Worm (Caenorhabditis elegans) whole organism, L4/young adult: ENCODE data around the gene madf-3.

Experiments used
- W03F9.2 ChIP-seq: fragments of 150-350 bp; optimal IDR thresholded peaks from 2 replicates; lab custom pipeline; 2014; ENCODE audit warnings: missing biosample characterization, missing genetic modification characterization
- dao-5 ChIP-seq: sonication (generic microtip); optimal IDR thresholded peaks from 2 replicates; lab custom pipeline; 2016; ENCODE audit warnings: missing genotype, missing genetic modification characterization, moderate library complexity, missing compliant biosample characterization
- him-1 ChIP-seq: sonication (generic microtip); optimal IDR thresholded peaks from 2 replicates; lab custom pipeline; 2016; ENCODE audit warnings: missing genotype, missing genetic modification reagents, missing genetic modification characterization, missing compliant biosample characterization

DNA sequence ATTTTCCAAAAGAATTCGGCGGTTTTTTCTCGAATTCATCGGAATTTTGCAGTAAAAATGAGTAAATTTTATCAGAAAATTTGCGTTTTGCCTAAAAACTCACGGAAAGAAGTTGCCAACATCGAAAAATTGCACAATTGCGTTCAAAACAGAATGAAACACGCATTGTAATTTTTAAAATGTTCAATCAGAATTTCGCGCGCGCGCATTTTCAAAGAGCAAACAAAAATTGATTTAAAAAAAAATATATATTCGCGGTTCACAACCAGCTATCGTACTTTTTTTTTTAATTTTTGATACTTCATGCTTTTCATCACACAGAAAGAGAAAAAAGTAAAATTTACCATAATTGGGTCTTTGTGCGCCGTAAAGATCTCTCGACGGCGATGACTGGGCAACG lies 40.3 kb downstream of the madf-3 start:
- TF ChIP-seq dao-5 (tag; lab: Kevin White, UChicago) (no peak), him-1 (tag; lab: Kevin White, UChicago) (no peak), W03F9.2 (tag; lab: Kevin White, UChicago) (no peak)
